Worm (Caenorhabditis elegans) whole organism, young adult: ENCODE data around the gene C50H2.13.

Source experiments
- B0019.2 ChIP-seq: fragments of 200-800 bp; sonication (Bioruptor generic); conservative IDR thresholded peaks from 2 replicates; pipeline ENCODE4 v1.3.6; 2022; ENCODE audit warnings: missing genetic modification reagents, missing genetic modification characterization, missing compliant biosample characterization
- B0035.1 ChIP-seq: sonication (generic microtip); optimal IDR thresholded peaks from 2 replicates; lab custom pipeline; 2016; ENCODE audit warnings: missing genetic modification characterization, mild to moderate bottlenecking, missing compliant biosample characterization, missing genotype, missing genetic modification reagents
- B0336.3 ChIP-seq: fragments of 200-800 bp; sonication (Bioruptor generic); IDR thresholded peaks from 2 replicates; pipeline ENCODE4 v1.3.6; 2022; ENCODE audit warnings: missing genetic modification characterization, missing compliant biosample characterization
- C17E4.6 ChIP-seq: fragments of 200-800 bp; sonication (Bioruptor generic); IDR thresholded peaks from 2 replicates; pipeline ENCODE4 v1.3.6; 2022; ENCODE audit warnings: missing genetic modification reagents, missing genetic modification characterization, missing compliant biosample characterization
- D2030.7 ChIP-seq: fragments of 200-800 bp; sonication (Bioruptor generic); IDR thresholded peaks from 2 replicates; pipeline ENCODE4 v1.3.6; 2022; ENCODE audit warnings: missing genetic modification reagents, missing genetic modification characterization, missing compliant biosample characterization
- F10E7.11 ChIP-seq: sonication (generic microtip); optimal IDR thresholded peaks from 2 replicates; lab custom pipeline; 2017; ENCODE audit warnings: mild to moderate bottlenecking, missing genetic modification characterization, moderate library complexity, missing compliant biosample characterization
- F22D6.2 ChIP-seq: sonication (generic microtip); optimal IDR thresholded peaks from 2 replicates; lab custom pipeline; 2016; ENCODE audit warnings: mild to moderate bottlenecking, missing genetic modification characterization, missing compliant biosample characterization
- F37B4.10 ChIP-seq: fragments of 200-800 bp; sonication (Bioruptor generic); IDR thresholded peaks from 2 replicates; pipeline ENCODE4 v1.3.6; 2022; ENCODE audit warnings: missing genetic modification characterization, missing compliant biosample characterization
- F55B11.4 ChIP-seq: sonication (generic microtip); optimal IDR thresholded peaks from 2 replicates; lab custom pipeline; 2016; ENCODE audit warnings: missing compliant biosample characterization, missing genetic modification characterization, borderline replicate concordance; ENCODE audit not compliant: insufficient read depth
- F57C9.4 ChIP-seq: sonication (generic microtip); optimal IDR thresholded peaks from 2 replicates; lab custom pipeline; 2017; ENCODE audit warnings: mild to moderate bottlenecking, missing genetic modification characterization, missing compliant biosample characterization
- Y53F4B.3 ChIP-seq: fragments of 200-800 bp; sonication (Bioruptor generic); IDR thresholded peaks from 2 replicates; pipeline ENCODE4 v1.3.6; 2022; ENCODE audit warnings: missing genetic modification reagents, missing genetic modification characterization, missing compliant biosample characterization
- Y53G8AR.9 ChIP-seq: fragments of 200-800 bp; sonication (Bioruptor generic); conservative IDR thresholded peaks from 2 replicates; pipeline ENCODE4 v1.3.6; 2022; ENCODE audit warnings: missing genetic modification reagents, missing genetic modification characterization, missing compliant biosample characterization
- Y56A3A.18 ChIP-seq: fragments of 200-800 bp; sonication (Bioruptor generic); IDR thresholded peaks from 2 replicates; pipeline ENCODE4 v1.3.6; 2022; ENCODE audit warnings: missing genetic modification reagents, missing genetic modification characterization, missing compliant biosample characterization
- Y67H2A.10 ChIP-seq: fragments of 200-800 bp; sonication (Bioruptor generic); conservative IDR thresholded peaks from 2 replicates; pipeline ENCODE4 v1.3.6; 2022; ENCODE audit warnings: missing genetic modification reagents, missing genetic modification characterization, missing compliant biosample characterization
- Y95B8A.8 ChIP-seq: fragments of 200-800 bp; sonication (Bioruptor generic); IDR thresholded peaks from 2 replicates; pipeline ENCODE4 v1.3.6; 2022; ENCODE audit warnings: missing genetic modification reagents, missing genetic modification characterization, missing compliant biosample characterization
- aptf-2 ChIP-seq: fragments of 200-800 bp; sonication (Bioruptor generic); conservative IDR thresholded peaks from 2 replicates; pipeline ENCODE4 v1.3.6; 2022; ENCODE audit warnings: missing genetic modification reagents, missing genetic modification characterization, missing compliant biosample characterization
- athp-1 ChIP-seq: sonication (generic microtip); optimal IDR thresholded peaks from 2 replicates; lab custom pipeline; 2017; ENCODE audit warnings: mild to moderate bottlenecking, missing genetic modification characterization, missing compliant biosample characterization
- attf-5 ChIP-seq: fragments of 200-800 bp; sonication (Bioruptor generic); optimal IDR thresholded peaks from 2 replicates; lab custom pipeline; 2018; ENCODE audit warnings: mild to moderate bottlenecking, missing genetic modification characterization, missing compliant biosample characterization
- bed-2 ChIP-seq: fragments of 200-800 bp; sonication (Bioruptor generic); IDR thresholded peaks from 2 replicates; pipeline ENCODE4 v1.3.6; 2022; ENCODE audit warnings: missing genetic modification reagents, missing genetic modification characterization, missing compliant biosample characterization
- cebp-1 ChIP-seq, 2 experiments: fragments of 200-800 bp in 1 of 2; sonication (Bioruptor generic) in 1 of 2; sonication (generic microtip) in 1 of 2; IDR thresholded peaks in 1 of 2; optimal IDR thresholded peaks in 1 of 2; 2 replicates each; pipeline versions ENCODE4 v1.3.6 to Lab custom; 2017 to 2022; ENCODE audit warnings: missing compliant biosample characterization in 2 of 2, missing genetic modification characterization in 2 of 2, mild to moderate bottlenecking in 1 of 2, missing genetic modification reagents in 1 of 2, moderate library complexity in 1 of 2
- ceh-27 ChIP-seq: fragments of 200-800 bp; sonication (Bioruptor generic); optimal IDR thresholded peaks from 2 replicates; lab custom pipeline; 2018; ENCODE audit warnings: mild to moderate bottlenecking, missing genetic modification characterization, moderate library complexity, missing compliant biosample characterization
- ceh-79 ChIP-seq: sonication (generic microtip); optimal IDR thresholded peaks from 2 replicates; lab custom pipeline; 2017; ENCODE audit warnings: mild to moderate bottlenecking, missing genetic modification characterization, missing compliant biosample characterization
- ceh-91 ChIP-seq: fragments of 200-800 bp; sonication (Bioruptor generic); IDR thresholded peaks from 2 replicates; pipeline ENCODE4 v1.3.6; 2022; ENCODE audit warnings: missing genetic modification reagents, missing genetic modification characterization, missing compliant biosample characterization
- die-1 ChIP-seq: sonication (generic microtip); optimal IDR thresholded peaks from 2 replicates; lab custom pipeline; 2016; ENCODE audit warnings: missing genotype, mild to moderate bottlenecking, missing genetic modification characterization, missing compliant biosample characterization
- dpff-1 ChIP-seq: sonication (generic microtip); optimal IDR thresholded peaks from 2 replicates; lab custom pipeline; 2017; ENCODE audit warnings: mild to moderate bottlenecking, missing genetic modification characterization, missing compliant biosample characterization
- egl-44 ChIP-seq: fragments of 200-800 bp; sonication (Bioruptor generic); IDR thresholded peaks from 2 replicates; pipeline ENCODE4 v1.3.6; 2022; ENCODE audit warnings: missing genetic modification reagents, missing genetic modification characterization, missing compliant biosample characterization
- ekl-4 ChIP-seq: fragments of 200-800 bp; sonication (Bioruptor generic); IDR thresholded peaks from 2 replicates; pipeline ENCODE4 v1.3.6; 2022; ENCODE audit warnings: missing genetic modification reagents, missing genetic modification characterization, missing compliant biosample characterization
- ets-4 ChIP-seq: fragments of 200-800 bp; sonication (Bioruptor generic); optimal IDR thresholded peaks from 2 replicates; lab custom pipeline; 2018; ENCODE audit warnings: mild to moderate bottlenecking, missing genetic modification characterization, missing compliant biosample characterization
- gei-17 ChIP-seq: fragments of 200-800 bp; sonication (Bioruptor generic); optimal IDR thresholded peaks from 2 replicates; lab custom pipeline; 2018; ENCODE audit warnings: mild to moderate bottlenecking, missing genetic modification characterization, missing compliant biosample characterization
- him-1 ChIP-seq: sonication (generic microtip); optimal IDR thresholded peaks from 2 replicates; lab custom pipeline; 2016; ENCODE audit warnings: missing genotype, missing genetic modification reagents, missing genetic modification characterization, missing compliant biosample characterization
- hmg-20 ChIP-seq: fragments of 200-800 bp; sonication (Bioruptor generic); IDR thresholded peaks from 2 replicates; pipeline ENCODE4 v1.3.6; 2022; ENCODE audit warnings: missing genetic modification reagents, missing genetic modification characterization, missing compliant biosample characterization
- let-526 ChIP-seq: fragments of 200-800 bp; sonication (Bioruptor generic); IDR thresholded peaks from 2 replicates; pipeline ENCODE4 v1.3.6; 2022; ENCODE audit warnings: missing genetic modification reagents, missing genetic modification characterization, missing compliant biosample characterization
- lin-26 ChIP-seq: fragments of 200-800 bp; sonication (Bioruptor generic); IDR thresholded peaks from 2 replicates; pipeline ENCODE4 v1.3.6; 2022; ENCODE audit warnings: missing genetic modification reagents, missing genetic modification characterization, missing compliant biosample characterization
- lin-40 ChIP-seq: sonication (generic microtip); optimal IDR thresholded peaks from 2 replicates; lab custom pipeline; 2016; ENCODE audit warnings: missing genetic modification characterization, mild to moderate bottlenecking, missing compliant biosample characterization, missing genotype, missing genetic modification reagents
- madf-3 ChIP-seq: fragments of 200-800 bp; sonication (Bioruptor generic); IDR thresholded peaks from 2 replicates; pipeline ENCODE4 v1.3.6; 2022; ENCODE audit warnings: missing genetic modification reagents, missing genetic modification characterization, missing compliant biosample characterization
- mel-28 ChIP-seq: sonication (generic microtip); optimal IDR thresholded peaks from 2 replicates; lab custom pipeline; 2016; ENCODE audit warnings: borderline replicate concordance, mild to moderate bottlenecking, missing genetic modification characterization, missing compliant biosample characterization
- mxl-1 ChIP-seq: sonication (generic microtip); optimal IDR thresholded peaks from 2 replicates; lab custom pipeline; 2016; ENCODE audit warnings: missing genetic modification characterization, missing compliant biosample characterization
- nfyb-1 ChIP-seq: fragments of 200-800 bp; sonication (Bioruptor generic); IDR thresholded peaks from 2 replicates; pipeline ENCODE4 v1.3.6; 2022; ENCODE audit warnings: missing genetic modification reagents, missing genetic modification characterization, missing compliant biosample characterization
- nhr-179 ChIP-seq: sonication (generic microtip); optimal IDR thresholded peaks from 2 replicates; lab custom pipeline; 2016; ENCODE audit warnings: mild to moderate bottlenecking, missing genetic modification characterization, missing compliant biosample characterization
- pbrm-1 ChIP-seq: fragments of 200-800 bp; sonication (Bioruptor generic); IDR thresholded peaks from 2 replicates; pipeline ENCODE4 v1.3.6; 2022; ENCODE audit warnings: missing genetic modification reagents, missing genetic modification characterization, missing compliant biosample characterization
- rcor-1 ChIP-seq: fragments of 200-800 bp; sonication (Bioruptor generic); IDR thresholded peaks from 2 replicates; pipeline ENCODE4 v1.3.6; 2022; ENCODE audit warnings: missing genetic modification reagents, missing genetic modification characterization, missing compliant biosample characterization
- repo-1 ChIP-seq: sonication (generic microtip); optimal IDR thresholded peaks from 2 replicates; lab custom pipeline; 2017; ENCODE audit warnings: mild to moderate bottlenecking, missing genetic modification characterization, missing compliant biosample characterization
- snpc-3.4 ChIP-seq: sonication (generic microtip); optimal IDR thresholded peaks from 2 replicates; lab custom pipeline; 2017; ENCODE audit warnings: missing genetic modification characterization, mild to moderate bottlenecking, missing compliant biosample characterization, antibody characterized with exemption, moderate library complexity, missing genotype, missing genetic modification reagents
- tbx-9 ChIP-seq: sonication (generic microtip); optimal IDR thresholded peaks from 2 replicates; lab custom pipeline; 2016; ENCODE audit warnings: borderline replicate concordance, missing genetic modification characterization, inconsistent platforms, missing compliant biosample characterization
- unc-62 ChIP-seq: fragments of 150-350 bp; optimal IDR thresholded peaks from 2 replicates; lab custom pipeline; 2014; ENCODE audit warnings: missing biosample characterization, missing genetic modification reagents, missing genetic modification characterization
- zim-3 ChIP-seq: sonication (generic microtip); optimal IDR thresholded peaks from 2 replicates; lab custom pipeline; 2017; ENCODE audit warnings: mild to moderate bottlenecking, missing genetic modification characterization, moderate library complexity, missing compliant biosample characterization
- ztf-18 ChIP-seq: sonication (generic microtip); optimal IDR thresholded peaks from 2 replicates; lab custom pipeline; 2016; ENCODE audit warnings: missing genotype, mild to moderate bottlenecking, missing genetic modification characterization, missing compliant biosample characterization
- ztf-3 ChIP-seq: fragments of 200-800 bp; sonication (Bioruptor generic); optimal IDR thresholded peaks from 2 replicates; lab custom pipeline; 2018; ENCODE audit warnings: mild to moderate bottlenecking, missing genetic modification characterization, missing compliant biosample characterization

C50H2.13 gene

ce11 chrV:9970119-9970518 is 43.8 kb downstream of the C50H2.13 start (continued):
- TF ChIP-seq bed-2 (GFP tag; lab: Robert Waterston, UW) = no peak
- TF ChIP-seq mxl-1 (tag; lab: Kevin White, UChicago) = peak; percentile 98
- TF ChIP-seq F10E7.11 (tag; lab: Kevin White, UChicago) = peak; percentile 84
- peak; percentile 86 for TF ChIP-seq B0336.3 (GFP tag; lab: Robert Waterston, UW)
- peak; percentile 78 for TF ChIP-seq ceh-27 (GFP tag; lab: Kevin White, UChicago)
- 0 out of 2 replicates have a peak, but pooled peaks have one; percentile 65 for TF ChIP-seq F37B4.10
- no peak for TF ChIP-seq B0019.2 (GFP tag; lab: Robert Waterston, UW)
- TF ChIP-seq unc-62 (GFP tag; lab: Kevin White, UChicago) = no peak
- peak; percentile 93 for TF ChIP-seq nfyb-1
- TF ChIP-seq tbx-9 (tag; lab: Kevin White, UChicago) = peak; percentile 70
- TF ChIP-seq hmg-20 (GFP tag; lab: Robert Waterston, UW) = peak; percentile 90
- peak; percentile 82 for TF ChIP-seq ekl-4 (GFP tag; lab: Robert Waterston, UW)
- peak; percentile 97 for TF ChIP-seq him-1 (tag; lab: Kevin White, UChicago)
- peak; percentile 99 for TF ChIP-seq lin-26
- peak; percentile 69 for TF ChIP-seq nhr-179 (tag; lab: Kevin White, UChicago)
- TF ChIP-seq snpc-3.4 (tag; lab: Kevin White, UChicago) = peak; percentile 84
- TF ChIP-seq die-1 (tag; lab: Kevin White, UChicago) = peak; percentile 97
- peak; percentile 36 for TF ChIP-seq F22D6.2 (tag; lab: Kevin White, UChicago)
- no peak for TF ChIP-seq F55B11.4
- peak; percentile 35 for TF ChIP-seq ztf-3
- peak; percentile 89 for TF ChIP-seq B0035.1 (tag; lab: Kevin White, UChicago)
- no peak for TF ChIP-seq Y53F4B.3 (GFP tag; lab: Robert Waterston, UW)
- peak; percentile 95 for TF ChIP-seq athp-1
- TF ChIP-seq aptf-2 (GFP tag; lab: Robert Waterston, UW) = 0 out of 2 replicates have a peak, but pooled peaks have one; percentile 44
- TF ChIP-seq zim-3 (tag; lab: Kevin White, UChicago) = peak; percentile 94
- TF ChIP-seq rcor-1 (GFP tag; lab: Robert Waterston, UW) = peak; percentile 69
- peak; percentile 85 for TF ChIP-seq ztf-18 (tag; lab: Kevin White, UChicago)
- peak; percentile 58 for TF ChIP-seq D2030.7 (GFP tag; lab: Robert Waterston, UW)
- TF ChIP-seq pbrm-1 (GFP tag; lab: Robert Waterston, UW) = peak; percentile 59; the same call in 1 of the 2 replicates
- TF ChIP-seq ceh-91 (GFP tag; lab: Robert Waterston, UW) = no peak; the same call in 1 of the 2 replicates
- peak; percentile 45 for TF ChIP-seq mel-28 (tag; lab: Kevin White, UChicago)
- TF ChIP-seq Y67H2A.10 (GFP tag; lab: Robert Waterston, UW) = peak; percentile 66; the same call in 1 of the 2 replicates
- peak; percentile 94 for TF ChIP-seq repo-1 (tag; lab: Kevin White, UChicago)
- TF ChIP-seq Y56A3A.18 (GFP tag; lab: Robert Waterston, UW) = peak; percentile 93
- no peak for TF ChIP-seq cebp-1 (GFP tag; IDR thresholded peaks at IDR 0.05; lab: Robert Waterston, UW)
- TF ChIP-seq cebp-1 (tag; optimal IDR thresholded peaks at IDR 0.05; lab: Kevin White, UChicago) = peak; percentile 83
- 0 out of 2 replicates have a peak, but pooled peaks have one; percentile 80 for TF ChIP-seq Y95B8A.8
- peak; percentile 72; the same call in 1 of the 2 replicates for TF ChIP-seq C17E4.6 (GFP tag; lab: Robert Waterston, UW)
- peak; percentile 42 for TF ChIP-seq dpff-1 (tag; lab: Kevin White, UChicago)
- peak; percentile 94 for TF ChIP-seq ceh-79
- TF ChIP-seq madf-3 (GFP tag; lab: Robert Waterston, UW) = peak; percentile 83
- TF ChIP-seq gei-17 = peak; percentile 27
- peak; percentile 92 for TF ChIP-seq egl-44 (GFP tag; lab: Robert Waterston, UW)
- peak; percentile 84 for TF ChIP-seq ets-4 (GFP tag; lab: Kevin White, UChicago)
- 0 out of 2 replicates have a peak, but pooled peaks have one; percentile 34 for TF ChIP-seq let-526 (GFP tag; lab: Robert Waterston, UW)
- 0 out of 2 replicates have a peak, but pooled peaks have one; percentile 35 for TF ChIP-seq Y53G8AR.9 (GFP tag; lab: Robert Waterston, UW)
- TF ChIP-seq attf-5 (GFP tag; lab: Kevin White, UChicago) = peak; percentile 85
- peak; percentile 77 for TF ChIP-seq lin-40 (tag; lab: Kevin White, UChicago)
- peak; percentile 20 for TF ChIP-seq F57C9.4
